Fruit fly (Drosophila melanogaster): ENCODE measurements around the gene CG34452.
A peak's percentile ranks its signal among the peaks of the same experiment; 100 is the strongest.

The CG34452 gene

DNA sequence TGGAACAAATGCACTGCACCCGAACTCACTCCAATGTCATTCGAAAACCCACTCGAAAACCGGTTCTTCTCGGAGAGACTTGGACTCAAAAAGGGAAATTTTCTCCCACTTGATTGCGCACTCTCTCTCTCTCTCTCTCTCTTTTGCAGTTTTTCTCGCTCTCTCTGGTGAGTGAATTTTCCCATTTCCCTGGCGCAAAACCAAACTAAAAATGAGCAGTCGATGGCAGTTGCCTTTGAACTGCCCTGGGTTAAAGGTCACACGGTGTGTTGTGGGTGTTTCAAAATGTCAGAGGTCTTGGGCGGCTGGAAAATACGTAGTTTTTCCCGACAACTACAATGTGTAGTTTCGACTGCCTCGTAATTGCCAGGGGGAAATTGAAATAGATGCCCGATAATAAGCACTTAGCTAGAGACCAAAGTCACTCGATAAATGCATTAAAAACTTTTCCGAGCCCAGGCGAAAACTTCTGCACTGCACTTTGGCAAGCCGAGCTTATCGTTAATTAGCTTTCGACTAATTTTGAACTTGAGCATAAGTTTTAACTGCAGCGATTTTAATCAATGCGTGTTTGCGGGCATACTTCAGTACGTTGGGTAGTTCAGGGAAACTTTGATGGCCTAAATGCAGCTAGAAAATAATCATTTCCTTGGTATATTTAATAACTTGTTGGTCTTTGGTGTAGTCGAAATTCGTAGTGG is 41.8 kb upstream of the CG34452 start (continued):
- TF ChIP-seq CG13296 (GFP tag; optimal IDR thresholded peaks at IDR 0.05) (no peak), CG32772 (GFP tag; IDR thresholded peaks at IDR 0.05) (no peak), Max (GFP tag; optimal IDR thresholded peaks at IDR 0.05) (no peak), CG13624 (GFP tag; optimal IDR thresholded peaks at IDR 0.05) (no peak), ash1 (GFP tag; optimal IDR thresholded peaks at IDR 0.05) (peak; percentile 27), CG6854 (GFP tag; optimal IDR thresholded peaks at IDR 0.05) (no peak), Nf-YC (tag; optimal IDR thresholded peaks at IDR 0.05) (no peak), gt (GFP tag; IDR thresholded peaks at IDR 0.05) (no peak), h (optimal IDR thresholded peaks at IDR 0.05) (no peak), pho (GFP tag; optimal IDR thresholded peaks at IDR 0.05) (no peak), Trl (optimal IDR thresholded peaks at IDR 0.05) (peak; percentile 99), Trl (GFP tag; optimal IDR thresholded peaks at IDR 0.05) (peak; percentile 76), Lim3 (GFP tag; IDR thresholded peaks at IDR 0.05) (no peak), CG15073 (GFP tag; optimal IDR thresholded peaks at IDR 0.05) (no peak), Optix (GFP tag; IDR thresholded peaks at IDR 0.05) (no peak; the same call in 2 of the 3 replicates), BtbVII (GFP tag; optimal IDR thresholded peaks at IDR 0.05) (no peak), Dip2 (GFP tag; IDR thresholded peaks at IDR 0.05) (no peak), sr (GFP tag; IDR thresholded peaks at IDR 0.05) (0 out of 3 replicates have a peak, but pooled peaks have one; percentile 43), CG11696 (GFP tag; IDR thresholded peaks at IDR 0.05) (no peak), zfh1 (GFP tag; IDR thresholded peaks at IDR 0.05) (peak; percentile 11; the same call in 1 of the 3 replicates), CG2875 (GFP tag; optimal IDR thresholded peaks at IDR 0.05) (no peak), Doc2 (GFP tag; IDR thresholded peaks at IDR 0.05) (no peak), amos (GFP tag; IDR thresholded peaks at IDR 0.05; ENCODE audit: partially characterized antibody) (peak; percentile 47; the same call in 1 of the 2 replicates), Dbx (GFP tag; IDR thresholded peaks at IDR 0.05) (no peak), slp2 (GFP tag; optimal IDR thresholded peaks at IDR 0.05) (no peak), CG9609 (GFP tag; optimal IDR thresholded peaks at IDR 0.05) (no peak), CG15696 (tag; optimal IDR thresholded peaks at IDR 0.05) (no peak), CG7372 (GFP tag; IDR thresholded peaks at IDR 0.05) (no peak), CG8924 (tag; optimal IDR thresholded peaks at IDR 0.05) (no peak), CG1792 (GFP tag; optimal IDR thresholded peaks at IDR 0.05) (no peak), vvl (GFP tag; IDR thresholded peaks at IDR 0.05) (peak; percentile 61; the same call in 1 of the 2 replicates), dm (GFP tag; optimal IDR thresholded peaks at IDR 0.05) (no peak), CG11560 (tag; IDR thresholded peaks at IDR 0.05) (no peak), TFAM (GFP tag; optimal IDR thresholded peaks at IDR 0.05) (no peak), fu2 (GFP tag; optimal IDR thresholded peaks at IDR 0.05) (no peak), Dll (GFP tag; IDR thresholded peaks at IDR 0.05; ENCODE audit: partially characterized antibody) (no peak), peb (GFP tag; IDR thresholded peaks at IDR 0.05) (no peak), Lhr (GFP tag; optimal IDR thresholded peaks at IDR 0.05) (no peak), CG17568 (GFP tag; optimal IDR thresholded peaks at IDR 0.05) (no peak), Taf1 (GFP tag; IDR thresholded peaks at IDR 0.05) (no peak), CG8765 (GFP tag; IDR thresholded peaks at IDR 0.05) (no peak), CG30403 (GFP tag; optimal IDR thresholded peaks at IDR 0.05) (no peak), CG9932 (GFP tag; IDR thresholded peaks at IDR 0.05) (no peak), Ptx1 (GFP tag; IDR thresholded peaks at IDR 0.05) (no peak), CG4404 (GFP tag; IDR thresholded peaks at IDR 0.05) (no peak), CG8359 (GFP tag; optimal IDR thresholded peaks at IDR 0.05; ENCODE audit: borderline replicate concordance) (no peak), CG15514 (GFP tag; optimal IDR thresholded peaks at IDR 0.05) (no peak), CG17612 (GFP tag; IDR thresholded peaks at IDR 0.05) (no peak), CG6683 (GFP tag; optimal IDR thresholded peaks at IDR 0.05) (no peak), CG4617 (GFP tag; optimal IDR thresholded peaks at IDR 0.05; ENCODE audit: borderline replicate concordance) (no peak), slou (GFP tag; optimal IDR thresholded peaks at IDR 0.05) (no peak), CG10321 (GFP tag; IDR thresholded peaks at IDR 0.05) (no peak)
